Worm (Caenorhabditis elegans): ENCODE data around the gene tat-1.

Gene tat-1

ce11 chrIII:12370011-12370506, 51.5 kb downstream of the tat-1 start, which contains the start of gene rpt-6 (continued):
- no peak for TF ChIP-seq sdz-12 (GFP tag; optimal IDR thresholded peaks at IDR 0.05)
- TF ChIP-seq F49E8.2 (tag; optimal IDR thresholded peaks at IDR 0.05; ENCODE audit: borderline replicate concordance), result no peak
- TF ChIP-seq ces-1 (GFP tag; optimal IDR thresholded peaks at IDR 0.05), result no peak
- TF ChIP-seq lin-13 (GFP tag; optimal IDR thresholded peaks at IDR 0.05), result no peak
- peak; percentile 73 for TF ChIP-seq lin-38 (GFP tag; IDR thresholded peaks at IDR 0.05)
- TF ChIP-seq daf-12 (tag; optimal IDR thresholded peaks at IDR 0.05), result no peak
- TF ChIP-seq F44E2.7 (GFP tag; IDR thresholded peaks at IDR 0.05), result no peak
- peak; percentile 66 for TF ChIP-seq aha-1 (tag)
- TF ChIP-seq lin-1 (GFP tag; IDR thresholded peaks at IDR 0.05), result no peak
- peak; percentile 89 for TF ChIP-seq mes-2 (tag; optimal IDR thresholded peaks at IDR 0.05; ENCODE audit: poor library complexity, severe bottlenecking)
- no peak for TF ChIP-seq dmd-9 (GFP tag; IDR thresholded peaks at IDR 0.05)
- TF ChIP-seq skn-1 (tag; optimal IDR thresholded peaks at IDR 0.05), result no peak
- no peak for TF ChIP-seq vab-7 (GFP tag; IDR thresholded peaks at IDR 0.05)
- no peak for TF ChIP-seq zip-2 (tag; optimal IDR thresholded peaks at IDR 0.05)
- no peak for TF ChIP-seq snpc-4 (tag; optimal IDR thresholded peaks at IDR 0.05)
- no peak for TF ChIP-seq ama-1 (optimal IDR thresholded peaks at IDR 0.05)
- TF ChIP-seq dpl-1 (GFP tag; optimal IDR thresholded peaks at IDR 0.05), result peak; percentile 67
- peak in 1 of 2 experiments; percentile 94 for TF ChIP-seq unc-62 (GFP tag; optimal IDR thresholded peaks at IDR 0.05 in 1 of 2)
- TF ChIP-seq unc-62 (tag; optimal IDR thresholded peaks at IDR 0.05), result no peak
- no peak for TF ChIP-seq cey-2 (tag; optimal IDR thresholded peaks at IDR 0.05; ENCODE audit: borderline replicate concordance, insufficient read depth)
- no peak for TF ChIP-seq nhr-48 (tag; optimal IDR thresholded peaks at IDR 0.05)
- TF ChIP-seq T26A8.4 (GFP tag; IDR thresholded peaks at IDR 0.05), result peak; percentile 27; the same call in 1 of the 2 replicates
- TF ChIP-seq zip-11 (GFP tag; IDR thresholded peaks at IDR 0.05), result no peak
- no peak for TF ChIP-seq ceh-32 (tag; optimal IDR thresholded peaks at IDR 0.05; ENCODE audit: poor library complexity)
- TF ChIP-seq zfp-2 (tag; optimal IDR thresholded peaks at IDR 0.05), result no peak
- TF ChIP-seq spr-3 (GFP tag; optimal IDR thresholded peaks at IDR 0.05), result no peak
- TF ChIP-seq mdt-29 (GFP tag; IDR thresholded peaks at IDR 0.05), result no peak
- TF ChIP-seq madf-5 (GFP tag; IDR thresholded peaks at IDR 0.05), result no peak
- TF ChIP-seq dmd-6 (GFP tag; IDR thresholded peaks at IDR 0.05), result no peak
- TF ChIP-seq lin-39 (tag; optimal IDR thresholded peaks at IDR 0.05), result no peak
- no peak for TF ChIP-seq Y105C5A.15 (GFP tag; IDR thresholded peaks at IDR 0.05)
- TF ChIP-seq fkh-10 (GFP tag; optimal IDR thresholded peaks at IDR 0.05), result no peak
- TF ChIP-seq tag-97 (GFP tag; IDR thresholded peaks at IDR 0.05), result no peak
- no peak for TF ChIP-seq snpc-1.2 (GFP tag; IDR thresholded peaks at IDR 0.05)
- TF ChIP-seq pqm-1 (tag; optimal IDR thresholded peaks at IDR 0.05), result no peak
- TF ChIP-seq nhr-237 (tag; optimal IDR thresholded peaks at IDR 0.05), result no peak
- no peak for TF ChIP-seq nhr-41 (GFP tag; IDR thresholded peaks at IDR 0.05)
- no peak for TF ChIP-seq spr-1 (tag; optimal IDR thresholded peaks at IDR 0.05)
- TF ChIP-seq pha-4 (GFP tag; IDR thresholded peaks at IDR 0.05), result peak; percentile 32; the same call in 1 of the 2 replicates
- TF ChIP-seq pha-4 (tag; optimal IDR thresholded peaks at IDR 0.05), result no peak
- no peak for TF ChIP-seq T20F7.1 (GFP tag; optimal IDR thresholded peaks at IDR 0.05)
- no peak for TF ChIP-seq nhr-28 (tag; optimal IDR thresholded peaks at IDR 0.05)
- TF ChIP-seq unc-39 (tag; optimal IDR thresholded peaks at IDR 0.05), result no peak
- TF ChIP-seq nhr-77 (tag; optimal IDR thresholded peaks at IDR 0.05), result no peak
- no peak for TF ChIP-seq mep-1 (tag; optimal IDR thresholded peaks at IDR 0.05)
- TF ChIP-seq php-3 (GFP tag; IDR thresholded peaks at IDR 0.05), result no peak
- no peak for TF ChIP-seq nhr-25 (tag; optimal IDR thresholded peaks at IDR 0.05; ENCODE audit: borderline replicate concordance, insufficient read depth)
- TF ChIP-seq lir-3 (tag; optimal IDR thresholded peaks at IDR 0.05), result no peak
- no peak for TF ChIP-seq dmd-8 (GFP tag; IDR thresholded peaks at IDR 0.05)
- no peak for TF ChIP-seq mxl-2 (GFP tag; conservative IDR thresholded peaks at IDR 0.05)
- TF ChIP-seq duxl-1 (tag; optimal IDR thresholded peaks at IDR 0.05; ENCODE audit: poor library complexity), result peak; percentile 62
- no peak for TF ChIP-seq egl-43 (GFP tag; IDR thresholded peaks at IDR 0.05)
